Fruit fly (Drosophila melanogaster) whole organism, pupa: Measurements from ENCODE around the gene eIF5B.

Experiments used
- CG10348 ChIP-seq: fragments of 200-800 bp; sonication (Bioruptor generic); IDR thresholded peaks from 2 replicates; pipeline ENCODE4 v1.3.6; 2022; ENCODE audit warnings: missing biosample characterization, missing genetic modification characterization
- CG13204 ChIP-seq: fragments of 200-800 bp; sonication (Bioruptor generic); optimal IDR thresholded peaks from 2 replicates; lab custom pipeline; 2018; ENCODE audit warnings: missing biosample characterization, mild to moderate bottlenecking, missing genetic modification characterization, moderate library complexity
- CG17806 ChIP-seq: fragments of 200-800 bp; sonication (Bioruptor generic); optimal IDR thresholded peaks from 2 replicates; lab custom pipeline; 2018; ENCODE audit warnings: missing biosample characterization, mild to moderate bottlenecking, missing genetic modification characterization, moderate library complexity
- CG8159 ChIP-seq: fragments of 200-800 bp; sonication (Bioruptor generic); optimal IDR thresholded peaks from 3 replicates; lab custom pipeline; 2018; ENCODE audit warnings: missing biosample characterization, mild to moderate bottlenecking, missing genetic modification characterization, moderate library complexity
- CG9948 ChIP-seq: fragments of 200-800 bp; sonication (Bioruptor generic); optimal IDR thresholded peaks from 2 replicates; lab custom pipeline; 2018; ENCODE audit warnings: missing biosample characterization, mild to moderate bottlenecking, missing genetic modification characterization, moderate library complexity
- D1 ChIP-seq: fragments of 200-800 bp; sonication (Bioruptor generic); optimal IDR thresholded peaks from 2 replicates; lab custom pipeline; 2018; ENCODE audit warnings: missing biosample characterization, mild to moderate bottlenecking, missing genetic modification characterization, moderate library complexity
- Ets98B ChIP-seq: fragments of 200-800 bp; sonication (Bioruptor generic); IDR thresholded peaks from 2 replicates; pipeline ENCODE4 v1.3.6; 2022; ENCODE audit warnings: missing biosample characterization, missing genetic modification characterization

dm6 chr3L:3388708-3389665 is 71.8 kb downstream of the eIF5B start:
- peak; percentile 75 for TF ChIP-seq CG8159 (tag; lab: Kevin White, UChicago)
- TF ChIP-seq CG13204 (GFP tag; lab: Kevin White, UChicago): peak; percentile 91
- peak; percentile 65 for TF ChIP-seq CG9948 (tag; lab: Kevin White, UChicago)
- peak; percentile 76 for TF ChIP-seq CG17806 (tag; lab: Kevin White, UChicago)
- peak; percentile 86 for TF ChIP-seq Ets98B (GFP tag; lab: Robert Waterston, UW)
- TF ChIP-seq CG10348: peak; percentile 45
- peak; percentile 39 for TF ChIP-seq D1
